Fruit fly (Drosophila melanogaster) whole organism, embryonic: ENCODE results near the gene CG10086.

ENCODE experiments used
- Bgb ChIP-seq: fragments of 200-800 bp; sonication (Bioruptor generic); IDR thresholded peaks from 2 replicates; pipeline ENCODE4 v1.3.6; 2022; ENCODE audit warnings: missing biosample characterization, missing genetic modification characterization; ENCODE audit not compliant: partially characterized antibody
- CG13424 ChIP-seq: fragments of 200-800 bp; sonication (Bioruptor generic); optimal IDR thresholded peaks from 2 replicates; lab custom pipeline; 2019; ENCODE audit warnings: missing biosample characterization, mild to moderate bottlenecking, missing genetic modification characterization, moderate library complexity
- CG14441 ChIP-seq: fragments of 200-800 bp; sonication (Bioruptor generic); IDR thresholded peaks from 2 replicates; pipeline ENCODE4 v1.3.6; 2022; ENCODE audit warnings: missing biosample characterization, missing genetic modification characterization
- CG15696 ChIP-seq: fragments of 200-800 bp; sonication (Bioruptor generic); optimal IDR thresholded peaks from 2 replicates; lab custom pipeline; 2019; ENCODE audit warnings: missing biosample characterization, mild to moderate bottlenecking, missing genetic modification characterization, moderate library complexity
- CG16779 ChIP-seq: fragments of 200-800 bp; sonication (Bioruptor generic); IDR thresholded peaks from 2 replicates; pipeline ENCODE4 v1.3.6; 2022; ENCODE audit warnings: missing biosample characterization, missing genetic modification characterization
- CG17361 ChIP-seq: fragments of 200-800 bp; sonication (Bioruptor generic); IDR thresholded peaks from 3 replicates; pipeline ENCODE4 v1.3.6; 2022; ENCODE audit warnings: missing biosample characterization, missing genetic modification characterization
- CG17385 ChIP-seq: fragments of 200-800 bp; sonication (Bioruptor generic); optimal IDR thresholded peaks from 3 replicates; lab custom pipeline; 2018; ENCODE audit warnings: missing biosample characterization, mild to moderate bottlenecking, missing genetic modification characterization
- CG18476 ChIP-seq: fragments of 200-800 bp; sonication (Bioruptor generic); optimal IDR thresholded peaks from 2 replicates; lab custom pipeline; 2016; ENCODE audit warnings: missing biosample characterization, mild to moderate bottlenecking, missing genetic modification characterization
- CG31441 ChIP-seq: fragments of 200-800 bp; sonication (Bioruptor generic); IDR thresholded peaks from 2 replicates; pipeline ENCODE4 v1.3.6; 2022; ENCODE audit warnings: missing biosample characterization, missing genetic modification characterization
- CG3163 ChIP-seq: fragments of 200-800 bp; sonication (Bioruptor generic); optimal IDR thresholded peaks from 3 replicates; lab custom pipeline; 2016; ENCODE audit warnings: missing biosample characterization, missing genetic modification characterization
- CG32772 ChIP-seq: fragments of 200-800 bp; sonication (Bioruptor generic); IDR thresholded peaks from 2 replicates; pipeline ENCODE4 v1.3.6; 2022; ENCODE audit warnings: missing biosample characterization, missing genetic modification characterization
- CG33557 ChIP-seq: fragments of 200-800 bp; sonication (Bioruptor generic); optimal IDR thresholded peaks from 2 replicates; lab custom pipeline; 2019; ENCODE audit warnings: missing biosample characterization, mild to moderate bottlenecking, missing genetic modification characterization, moderate library complexity
- CG3726 ChIP-seq: fragments of 200-800 bp; sonication (Bioruptor generic); IDR thresholded peaks from 3 replicates; pipeline ENCODE4, ENCODE4 v1.3.6; 2022; ENCODE audit warnings: missing biosample characterization, missing genetic modification characterization
- CG3847 ChIP-seq: fragments of 200-800 bp; sonication (Bioruptor generic); IDR thresholded peaks from 2 replicates; pipeline ENCODE4 v1.3.6; 2022; ENCODE audit warnings: missing biosample characterization, missing genetic modification characterization
- CG5180 ChIP-seq: fragments of 200-800 bp; sonication (Bioruptor generic); optimal IDR thresholded peaks from 3 replicates; lab custom pipeline; 2017; ENCODE audit warnings: missing biosample characterization, missing genetic modification characterization, mild to moderate bottlenecking, moderate library complexity, missing genetic modification reagents
- CG8089 ChIP-seq: fragments of 200-800 bp; sonication (Bioruptor generic); optimal IDR thresholded peaks from 3 replicates; lab custom pipeline; 2016; ENCODE audit warnings: missing biosample characterization, missing genetic modification characterization
- CG9727 ChIP-seq: fragments of 200-800 bp; sonication (Bioruptor generic); optimal IDR thresholded peaks from 3 replicates; lab custom pipeline; 2017; ENCODE audit warnings: missing biosample characterization, mild to moderate bottlenecking, missing genetic modification characterization
- CG9817 ChIP-seq: fragments of 200-800 bp; sonication (Bioruptor generic); optimal IDR thresholded peaks from 2 replicates; lab custom pipeline; 2018; ENCODE audit warnings: missing biosample characterization, mild to moderate bottlenecking, missing genetic modification characterization, moderate library complexity
- CoRest ChIP-seq: fragments of 200-800 bp; sonication (Bioruptor generic); optimal IDR thresholded peaks from 3 replicates; lab custom pipeline; 2018; ENCODE audit warnings: missing biosample characterization, mild to moderate bottlenecking, missing genetic modification characterization, moderate library complexity
- D19A ChIP-seq: fragments of 200-800 bp; optimal IDR thresholded peaks from 3 replicates; lab custom pipeline; 2019; ENCODE audit warnings: missing biosample characterization, mild to moderate bottlenecking, missing genetic modification characterization, moderate library complexity
- E2f1 ChIP-seq: fragments of 200-800 bp; sonication (Bioruptor generic); IDR thresholded peaks from 2 replicates; pipeline ENCODE4 v1.3.6; 2022; ENCODE audit warnings: missing biosample characterization, missing genetic modification characterization
- Nf-YC ChIP-seq: fragments of 200-800 bp; optimal IDR thresholded peaks from 3 replicates; lab custom pipeline; 2019; ENCODE audit warnings: missing biosample characterization, mild to moderate bottlenecking, missing genetic modification characterization, moderate library complexity
- Six4 ChIP-seq: fragments of 200-800 bp; sonication (Bioruptor generic); optimal IDR thresholded peaks from 2 replicates; lab custom pipeline; 2016; ENCODE audit warnings: missing biosample characterization, missing genetic modification characterization
- Sox102F ChIP-seq: fragments of 200-800 bp; sonication (Bioruptor generic); optimal IDR thresholded peaks from 2 replicates; lab custom pipeline; 2018; ENCODE audit warnings: missing biosample characterization, mild to moderate bottlenecking, missing genetic modification characterization, moderate library complexity
- Stat92E ChIP-seq, 3 experiments: fragments of >200 bp in 2 of 3; fragments of 200-800 bp in 1 of 3; sonication (Bioruptor generic) in 1 of 3; optimal IDR thresholded peaks; 2 replicates each; lab custom pipeline; 2017 to 2019; ENCODE audit warnings: missing biosample characterization in 3 of 3, missing genetic modification characterization in 3 of 3, mild to moderate bottlenecking in 1 of 3, moderate library complexity in 1 of 3
- Usf ChIP-seq: fragments of 200-800 bp; sonication (Bioruptor generic); optimal IDR thresholded peaks from 2 replicates; lab custom pipeline; 2017; ENCODE audit warnings: missing genotype, missing biosample characterization, missing genetic modification characterization
- Xbp1 ChIP-seq: fragments of 200-800 bp; sonication (Bioruptor generic); optimal IDR thresholded peaks from 3 replicates; lab custom pipeline; 2016; ENCODE audit warnings: missing biosample characterization, mild to moderate bottlenecking, missing genetic modification characterization
- aop ChIP-seq: fragments of 200-800 bp; sonication (Bioruptor generic); IDR thresholded peaks from 2 replicates; pipeline ENCODE4 v1.3.6; 2022; ENCODE audit warnings: missing biosample characterization, missing genetic modification characterization
- chn ChIP-seq: fragments of 200-800 bp; sonication (Bioruptor generic); optimal IDR thresholded peaks from 2 replicates; lab custom pipeline; 2016; ENCODE audit warnings: missing biosample characterization, missing genetic modification characterization
- ci ChIP-seq: fragments of 200-800 bp; sonication (Bioruptor generic); IDR thresholded peaks from 3 replicates; pipeline ENCODE4 v1.3.6; 2022; ENCODE audit warnings: missing biosample characterization, missing genetic modification characterization
- crp ChIP-seq, 2 experiments: fragments of 200-800 bp; sonication (Bioruptor generic); optimal IDR thresholded peaks; 2 replicates in 1 of 2; 3 replicates in 1 of 2; lab custom pipeline; 2017; ENCODE audit warnings: missing biosample characterization in 2 of 2, missing genetic modification characterization in 2 of 2, mild to moderate bottlenecking in 1 of 2, moderate library complexity in 1 of 2
- en ChIP-seq: fragments of 200-800 bp; sonication (Bioruptor generic); optimal IDR thresholded peaks from 2 replicates; lab custom pipeline; 2016; ENCODE audit warnings: missing biosample characterization, missing genetic modification characterization
- fd96Cb ChIP-seq: fragments of 200-800 bp; sonication (Bioruptor generic); optimal IDR thresholded peaks from 2 replicates; lab custom pipeline; 2018; ENCODE audit warnings: missing biosample characterization, mild to moderate bottlenecking, missing genetic modification characterization, moderate library complexity
- gcm2 ChIP-seq: fragments of 200-800 bp; sonication (Bioruptor generic); optimal IDR thresholded peaks from 2 replicates; lab custom pipeline; 2016; ENCODE audit warnings: missing biosample characterization, missing genetic modification characterization
- gfzf ChIP-seq: fragments of 200-800 bp; sonication (Bioruptor generic); optimal IDR thresholded peaks from 2 replicates; lab custom pipeline; 2016; ENCODE audit warnings: missing biosample characterization, mild to moderate bottlenecking, missing genetic modification characterization, moderate library complexity
- h ChIP-seq: fragments of >200 bp; optimal IDR thresholded peaks from 2 replicates; lab custom pipeline; 2017
- jing ChIP-seq: fragments of 200-800 bp; sonication (Bioruptor generic); optimal IDR thresholded peaks from 2 replicates; lab custom pipeline; 2018; ENCODE audit warnings: missing biosample characterization, mild to moderate bottlenecking, missing genetic modification characterization
- jumu ChIP-seq: fragments of 200-800 bp; sonication (Bioruptor generic); optimal IDR thresholded peaks from 3 replicates; lab custom pipeline; 2016; ENCODE audit warnings: missing biosample characterization, missing genetic modification characterization
- luna ChIP-seq: fragments of 200-800 bp; sonication (Bioruptor generic); optimal IDR thresholded peaks from 2 replicates; lab custom pipeline; 2016; ENCODE audit warnings: missing biosample characterization, missing genetic modification characterization
- pan ChIP-seq, 4 experiments: fragments of >200 bp in 3 of 4; fragments of 200-800 bp in 1 of 4; sonication (Bioruptor generic) in 1 of 4; optimal IDR thresholded peaks in 3 of 4; IDR thresholded peaks in 1 of 4; 2 replicates each; pipeline versions ENCODE4 v1.3.6 to Lab custom; 2017 to 2022; ENCODE audit warnings: missing biosample characterization in 2 of 4, missing genetic modification characterization in 2 of 4, mixed read lengths in 1 of 4
- pb ChIP-seq: fragments of 200-800 bp; sonication (Bioruptor generic); optimal IDR thresholded peaks from 3 replicates; lab custom pipeline; 2016; ENCODE audit warnings: missing biosample characterization, missing genetic modification characterization
- row ChIP-seq: fragments of 200-800 bp; sonication (Bioruptor generic); IDR thresholded peaks from 3 replicates; pipeline ENCODE4 v1.3.6; 2022; ENCODE audit warnings: missing biosample characterization, missing genetic modification characterization
- seq ChIP-seq: fragments of 200-800 bp; sonication (Bioruptor generic); IDR thresholded peaks from 2 replicates; pipeline ENCODE4 v1.3.6; 2022; ENCODE audit warnings: missing biosample characterization, missing genetic modification characterization
- sima ChIP-seq: fragments of 200-800 bp; sonication (Bioruptor generic); optimal IDR thresholded peaks from 2 replicates; lab custom pipeline; 2016; ENCODE audit warnings: missing biosample characterization, missing genetic modification characterization
- slp2 ChIP-seq: fragments of 200-800 bp; sonication (Bioruptor generic); optimal IDR thresholded peaks from 2 replicates; lab custom pipeline; 2016; ENCODE audit warnings: missing biosample characterization, missing genetic modification characterization
- stc ChIP-seq: fragments of 200-800 bp; sonication (Bioruptor generic); IDR thresholded peaks from 2 replicates; pipeline ENCODE4 v1.3.6; 2022; ENCODE audit warnings: missing biosample characterization, missing genetic modification characterization
- stwl ChIP-seq: fragments of 200-800 bp; sonication (Bioruptor generic); optimal IDR thresholded peaks from 3 replicates; lab custom pipeline; 2018; ENCODE audit warnings: missing biosample characterization, mild to moderate bottlenecking, missing genetic modification characterization, moderate library complexity
- tgo ChIP-seq: fragments of 200-800 bp; sonication (Bioruptor generic); IDR thresholded peaks from 3 replicates; pipeline ENCODE4 v1.3.6; 2022; ENCODE audit warnings: missing biosample characterization, missing genetic modification characterization

Gene CG10086

DNA sequence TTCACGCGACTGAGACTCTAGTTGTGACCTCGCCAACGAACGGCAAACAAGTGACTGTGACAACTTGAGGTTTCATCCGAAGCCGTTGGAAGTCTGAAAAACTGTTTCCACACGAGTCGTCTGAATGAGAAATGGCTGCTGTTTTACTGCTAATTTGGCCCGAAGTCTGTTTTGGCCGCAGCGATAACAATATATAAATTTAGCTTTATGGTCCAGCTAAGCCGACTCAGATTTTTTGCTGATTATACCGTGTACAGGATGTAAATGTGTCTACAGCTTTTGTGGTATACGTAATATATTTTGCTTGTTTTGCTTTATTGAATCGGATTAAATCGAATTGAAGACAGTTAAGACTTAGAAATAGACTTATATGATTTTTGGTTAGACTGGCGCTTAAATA is 13.9 kb downstream of the CG10086 start, which contains the start of gene CG18268:
CG18268 (minus strand) TSS at position 101 of the 400 bp plus-strand sequence.
- TF ChIP-seq CG18476 (no peak), h (lab: Kevin White, UChicago) (no peak), gfzf (GFP tag; lab: Kevin White, UChicago) (no peak), CG9727 (GFP tag; lab: Kevin White, UChicago) (no peak), CG3726 (GFP tag; lab: Robert Waterston, UW) (no peak), sima (GFP tag; lab: Kevin White, UChicago) (no peak), CG13424 (tag; lab: Kevin White, UChicago) (no peak), Sox102F (no peak), CG15696 (no peak), stc (no peak), CG32772 (GFP tag; lab: Robert Waterston, UW) (no peak), D19A (tag; lab: Kevin White, UChicago) (no peak), CG17385 (GFP tag; lab: Kevin White, UChicago) (no peak), Six4 (no peak), crp (GFP tag; optimal IDR thresholded peaks at IDR 0.05; lab: Kevin White, UChicago) (no peak), CG17361 (GFP tag; lab: Robert Waterston, UW) (no peak), CG16779 (GFP tag; lab: Robert Waterston, UW) (no peak), E2f1 (GFP tag; lab: Robert Waterston, UW) (no peak), Usf (no peak)

DNA sequence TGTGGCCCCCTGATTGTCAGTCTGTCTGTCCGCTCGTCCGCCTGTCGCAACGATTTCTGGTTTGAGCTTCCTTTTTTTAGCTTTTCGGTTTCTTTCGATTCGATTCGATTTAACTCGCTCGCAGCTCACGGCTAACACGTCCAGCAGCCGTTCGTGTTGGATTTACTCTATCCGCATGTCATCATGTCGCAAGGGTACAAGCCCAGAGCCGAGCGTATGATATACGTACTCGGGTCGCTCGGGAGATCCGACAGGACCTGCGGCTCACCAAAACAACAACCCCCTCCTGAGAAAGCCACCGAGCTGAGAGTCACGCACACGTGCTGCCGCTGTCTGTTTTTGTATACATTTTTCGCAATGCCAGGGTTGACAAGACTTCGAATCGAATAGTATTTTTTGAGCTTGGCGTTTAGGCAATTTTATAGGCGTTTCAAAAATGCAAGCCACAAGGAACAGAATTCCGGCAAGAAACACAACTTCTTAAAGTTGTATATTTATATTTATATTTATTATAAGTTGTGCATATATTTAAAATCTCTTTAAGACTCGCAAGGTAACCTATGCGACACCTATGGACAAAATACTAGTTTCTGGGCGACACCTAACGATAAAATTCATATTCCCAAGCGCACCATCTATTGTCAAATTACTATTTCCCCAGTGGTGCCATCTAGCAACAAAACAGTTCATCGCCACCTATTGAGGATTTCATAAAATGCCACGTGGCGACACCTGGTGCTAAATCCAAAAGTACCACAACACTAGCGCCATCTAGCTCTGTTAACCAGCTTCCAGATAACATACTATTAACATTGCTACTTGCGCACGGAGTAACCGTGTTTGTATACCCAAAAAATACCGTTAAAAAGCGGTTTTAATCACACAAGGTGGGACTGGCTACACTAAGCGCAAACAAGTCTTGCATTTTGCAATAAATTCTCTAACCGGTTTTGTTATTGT is 19.5 kb downstream of the CG10086 start, which contains the start of the genes CG2993 and sgll:
CG2993 (minus strand) TSS at position 353 of the 960 bp plus-strand sequence.
sgll (plus strand) TSS at position 871 of the 960 bp plus-strand sequence.
- TF ChIP-seq CG31441 (GFP tag; lab: Robert Waterston, UW) (peak; percentile 76), slp2 (GFP tag; lab: Kevin White, UChicago) (peak; percentile 91), Stat92E (GFP tag; optimal IDR thresholded peaks at IDR 0.05; lab: Kevin White, UChicago) (no peak), chn (GFP tag; lab: Kevin White, UChicago) (peak; percentile 92), CG9817 (peak; percentile 94), row (GFP tag; lab: Robert Waterston, UW) (peak; percentile 64), CG3847 (GFP tag; lab: Robert Waterston, UW) (peak; percentile 92), CG14441 (GFP tag; lab: Robert Waterston, UW) (peak; percentile 93), pan (optimal IDR thresholded peaks at IDR 0.05; lab: Kevin White, UChicago) (no peak), pan (GFP tag; optimal IDR thresholded peaks at IDR 0.05 in 1 of 2, IDR thresholded peaks at IDR 0.05 in 1 of 2) (peak in 1 of 2 experiments; percentile 91), jing (peak; percentile 85), gcm2 (GFP tag; lab: Kevin White, UChicago) (peak; percentile 69), jumu (GFP tag; lab: Kevin White, UChicago) (peak; percentile 93), aop (GFP tag; lab: Robert Waterston, UW) (peak; percentile 38; the same call in 1 of the 2 replicates), CG5180 (GFP tag; lab: Kevin White, UChicago) (peak; percentile 39), seq (GFP tag; lab: Robert Waterston, UW) (peak; percentile 72), Xbp1 (GFP tag; lab: Kevin White, UChicago) (peak; percentile 98), en (GFP tag; lab: Kevin White, UChicago) (peak; percentile 91), stwl (tag; lab: Kevin White, UChicago) (peak; percentile 92), CoRest (tag; lab: Kevin White, UChicago) (peak; percentile 88), CG3163 (GFP tag; lab: Kevin White, UChicago) (peak; percentile 76), CG33557 (GFP tag; lab: Kevin White, UChicago) (peak; percentile 66), luna (GFP tag; lab: Kevin White, UChicago) (peak; percentile 82), Nf-YC (tag; lab: Kevin White, UChicago) (peak; percentile 76), fd96Cb (tag; lab: Kevin White, UChicago) (peak; percentile 85), pb (GFP tag; lab: Kevin White, UChicago) (peak; percentile 87), tgo (GFP tag; lab: Robert Waterston, UW) (peak; percentile 92), ci (GFP tag; lab: Robert Waterston, UW) (peak; percentile 97), Bgb (peak; percentile 51), CG8089 (GFP tag; lab: Kevin White, UChicago) (peak; percentile 95)
